Worm (Caenorhabditis elegans) whole organism, mixed stage, embryonic: Measurements from ENCODE around the gene T02C1.1.
A peak's percentile ranks its signal among the peaks of the same experiment; 100 is the strongest.

Experiments
- bed-3 ChIP-seq: fragments of 200-800 bp; sonication (Bioruptor generic); optimal IDR thresholded peaks from 3 replicates; lab custom pipeline; 2018; ENCODE audit warnings: mild to moderate bottlenecking, missing genetic modification characterization, moderate library complexity, missing compliant biosample characterization
- ceh-39 ChIP-seq: fragments of 150-350 bp; optimal IDR thresholded peaks from 2 replicates; lab custom pipeline; 2014; ENCODE audit warnings: missing biosample characterization, missing genetic modification characterization
- ceh-43 ChIP-seq: fragments of 200-800 bp; sonication (Bioruptor generic); optimal IDR thresholded peaks from 2 replicates; lab custom pipeline; 2018; ENCODE audit warnings: mild to moderate bottlenecking, missing genetic modification characterization, moderate library complexity, missing compliant biosample characterization
- ceh-83 ChIP-seq: fragments of 200-800 bp; sonication (Bioruptor generic); optimal IDR thresholded peaks from 2 replicates; lab custom pipeline; 2018; ENCODE audit warnings: mild to moderate bottlenecking, missing genetic modification characterization, missing compliant biosample characterization
- ces-1 ChIP-seq: fragments of 150-350 bp; optimal IDR thresholded peaks from 2 replicates; lab custom pipeline; 2014; ENCODE audit warnings: missing biosample characterization, missing genetic modification reagents, missing genetic modification characterization
- elt-1 ChIP-seq: sonication (generic microtip); optimal IDR thresholded peaks from 2 replicates; lab custom pipeline; 2017; ENCODE audit warnings: missing genetic modification characterization, mild to moderate bottlenecking, missing compliant biosample characterization, antibody characterized with exemption, moderate library complexity, borderline replicate concordance; ENCODE audit not compliant: insufficient read depth
- elt-3 ChIP-seq: fragments of 150-350 bp; optimal IDR thresholded peaks from 2 replicates; lab custom pipeline; 2014; ENCODE audit warnings: missing biosample characterization, missing genetic modification characterization
- flh-1 ChIP-seq: fragments of 200-800 bp; sonication (Bioruptor generic); optimal IDR thresholded peaks from 2 replicates; lab custom pipeline; 2018; ENCODE audit warnings: mild to moderate bottlenecking, missing genetic modification characterization, moderate library complexity, missing compliant biosample characterization
- hlh-1 ChIP-seq: fragments of 150-350 bp; optimal IDR thresholded peaks from 2 replicates; lab custom pipeline; 2014; ENCODE audit warnings: missing biosample characterization, missing genetic modification reagents, missing genetic modification characterization
- lin-13 ChIP-seq: fragments of 150-350 bp; optimal IDR thresholded peaks from 2 replicates; lab custom pipeline; 2014; ENCODE audit warnings: missing biosample characterization, missing genetic modification characterization
- lin-32 ChIP-seq: fragments of 200-800 bp; sonication (Bioruptor generic); optimal IDR thresholded peaks from 2 replicates; lab custom pipeline; 2018; ENCODE audit warnings: mild to moderate bottlenecking, missing genetic modification characterization, missing compliant biosample characterization
- mep-1 ChIP-seq: fragments of 150-350 bp; optimal IDR thresholded peaks from 2 replicates; lab custom pipeline; 2017; ENCODE audit warnings: missing biosample characterization, missing genetic modification reagents, missing genetic modification characterization, inconsistent platforms
- mls-2 ChIP-seq: sonication (generic microtip); optimal IDR thresholded peaks from 2 replicates; lab custom pipeline; 2016; ENCODE audit warnings: mild to moderate bottlenecking, missing genetic modification characterization, moderate library complexity, missing compliant biosample characterization
- nhr-12 ChIP-seq: fragments of 150-350 bp; optimal IDR thresholded peaks from 2 replicates; lab custom pipeline; 2014; ENCODE audit warnings: missing biosample characterization, missing genetic modification characterization
- nhr-2 ChIP-seq: fragments of 150-350 bp; optimal IDR thresholded peaks from 2 replicates; lab custom pipeline; 2014; ENCODE audit warnings: missing biosample characterization, missing genetic modification characterization
- nhr-237 ChIP-seq: fragments of 150-350 bp; optimal IDR thresholded peaks from 2 replicates; lab custom pipeline; 2014; ENCODE audit warnings: missing biosample characterization, missing genetic modification characterization
- nhr-76 ChIP-seq: sonication (generic microtip); optimal IDR thresholded peaks from 2 replicates; lab custom pipeline; 2017; ENCODE audit warnings: missing biosample characterization, missing genetic modification characterization
- sem-2 ChIP-seq: fragments of 200-800 bp; sonication (Bioruptor generic); optimal IDR thresholded peaks from 2 replicates; lab custom pipeline; 2018; ENCODE audit warnings: mild to moderate bottlenecking, missing genetic modification characterization, missing compliant biosample characterization
- sptf-1 ChIP-seq: sonication (generic microtip); optimal IDR thresholded peaks from 2 replicates; lab custom pipeline; 2017; ENCODE audit warnings: mild to moderate bottlenecking, missing genetic modification characterization, moderate library complexity, missing compliant biosample characterization
- tbx-8 ChIP-seq: fragments of 200-800 bp; sonication (Bioruptor generic); optimal IDR thresholded peaks from 2 replicates; lab custom pipeline; 2018; ENCODE audit warnings: mild to moderate bottlenecking, missing genetic modification characterization, moderate library complexity, missing compliant biosample characterization
- unc-120 ChIP-seq: sonication (generic microtip); optimal IDR thresholded peaks from 2 replicates; lab custom pipeline; 2017; ENCODE audit warnings: missing genetic modification characterization, missing compliant biosample characterization; ENCODE audit not compliant: poor library complexity, severe bottlenecking
- unc-39 ChIP-seq: fragments of 150-350 bp; optimal IDR thresholded peaks from 2 replicates; lab custom pipeline; 2014; ENCODE audit warnings: missing biosample characterization, missing genetic modification characterization
- unc-62 ChIP-seq: fragments of 150-350 bp; optimal IDR thresholded peaks from 2 replicates; lab custom pipeline; 2014; ENCODE audit warnings: missing biosample characterization, missing genetic modification reagents, missing genetic modification characterization
- zip-8 ChIP-seq: fragments of 150-350 bp; optimal IDR thresholded peaks from 2 replicates; lab custom pipeline; 2014; ENCODE audit warnings: missing biosample characterization, missing genetic modification characterization

The T02C1.1 gene

DNA sequence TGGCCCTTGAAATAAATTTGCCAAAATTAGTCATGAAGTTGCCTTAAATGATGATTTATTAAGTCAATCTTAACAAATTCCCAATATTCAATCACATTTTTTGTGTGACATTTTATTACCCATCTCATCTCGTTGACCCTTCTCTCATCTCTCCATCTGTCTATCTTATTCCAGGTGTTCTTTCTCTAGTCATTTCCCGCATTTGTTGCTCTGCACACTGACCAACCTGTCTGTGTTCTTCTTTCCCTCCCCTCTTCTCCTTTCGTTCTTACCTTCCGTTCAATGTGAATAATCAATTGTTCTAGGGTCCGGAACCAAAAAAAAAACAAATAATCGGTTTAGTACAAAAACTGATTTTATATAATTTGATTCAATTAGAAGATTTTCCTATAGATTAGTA is at the start of gene T02C1.1:
Gene T02C1.1, plus strand, starts transcription at position 305 of the 400 bp plus-strand sequence.
- no peak for TF ChIP-seq unc-120 (tag; lab: Kevin White, UChicago)
- TF ChIP-seq nhr-2 (tag; lab: Kevin White, UChicago): peak; percentile 62
- peak; percentile 4 for TF ChIP-seq hlh-1 (tag; lab: Kevin White, UChicago)

DNA sequence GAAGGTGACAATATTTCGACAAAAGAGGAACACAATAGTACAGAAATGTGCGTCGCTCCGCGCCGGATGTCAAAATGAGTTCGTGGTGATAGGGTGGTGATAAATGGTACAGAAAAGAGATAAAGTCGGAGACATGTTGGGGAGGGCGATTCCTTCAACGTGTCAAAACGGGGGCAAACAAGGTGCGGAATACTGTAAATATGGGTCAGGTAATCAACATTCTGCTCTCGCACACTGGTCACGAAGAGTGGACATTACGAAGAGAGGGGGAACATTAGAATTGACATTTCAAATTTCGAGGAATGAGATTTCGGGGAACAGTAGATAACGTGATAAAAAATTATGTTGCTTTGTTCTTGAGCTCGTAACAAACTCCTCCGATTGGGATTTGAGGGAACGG is 47.7 kb upstream of the T02C1.1 start, which contains the start of gene ZC84.6:
Gene ZC84.6, minus strand, starts transcription at position 101 of the 400 bp plus-strand sequence.
- TF ChIP-seq elt-3 (tag; lab: Kevin White, UChicago) (no peak), elt-1 (tag; lab: Kevin White, UChicago) (no peak), nhr-76 (no peak), ceh-39 (tag; lab: Kevin White, UChicago) (no peak), unc-120 (tag; lab: Kevin White, UChicago) (no peak), bed-3 (GFP tag; lab: Kevin White, UChicago) (no peak)

DNA sequence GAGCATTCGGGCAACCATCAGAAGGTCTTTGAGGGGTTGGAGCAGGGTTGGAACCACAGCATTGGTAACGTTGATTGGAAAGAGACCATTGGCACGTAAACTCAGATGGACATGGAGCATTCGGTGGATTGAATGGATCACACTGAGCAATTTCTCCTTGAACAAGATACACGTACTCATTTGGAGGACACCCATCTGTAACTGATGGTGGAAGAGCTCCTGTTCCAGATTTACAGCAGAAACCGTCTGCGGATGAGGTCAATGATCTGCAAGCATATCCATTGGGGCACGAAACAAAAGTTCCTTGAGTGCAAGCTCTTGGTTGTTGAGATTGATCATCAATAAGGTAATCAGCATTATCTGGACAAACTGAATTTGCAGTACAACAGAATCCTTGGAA is 45.3 kb upstream of the T02C1.1 start:
- no peak for TF ChIP-seq mls-2 (tag; lab: Kevin White, UChicago)
- no peak for TF ChIP-seq ceh-39 (tag; lab: Kevin White, UChicago)
- no peak for TF ChIP-seq tbx-8 (GFP tag; lab: Kevin White, UChicago)
- no peak for TF ChIP-seq ceh-43 (GFP tag; lab: Kevin White, UChicago)
- TF ChIP-seq flh-1: no peak
- no peak for TF ChIP-seq elt-3 (tag; lab: Kevin White, UChicago)
- TF ChIP-seq unc-39: no peak
- no peak for TF ChIP-seq unc-62
- TF ChIP-seq sptf-1 (tag; lab: Kevin White, UChicago): no peak
- TF ChIP-seq ces-1 (GFP tag; lab: Kevin White, UChicago): no peak
- TF ChIP-seq nhr-237: no peak
- TF ChIP-seq sem-2 (GFP tag; lab: Kevin White, UChicago): no peak
- no peak for TF ChIP-seq nhr-2 (tag; lab: Kevin White, UChicago)
- no peak for TF ChIP-seq lin-13 (tag; lab: Kevin White, UChicago)
- no peak for TF ChIP-seq bed-3 (GFP tag; lab: Kevin White, UChicago)
- no peak for TF ChIP-seq nhr-76
- no peak for TF ChIP-seq lin-32 (GFP tag; lab: Kevin White, UChicago)
- no peak for TF ChIP-seq zip-8 (tag; lab: Kevin White, UChicago)

DNA sequence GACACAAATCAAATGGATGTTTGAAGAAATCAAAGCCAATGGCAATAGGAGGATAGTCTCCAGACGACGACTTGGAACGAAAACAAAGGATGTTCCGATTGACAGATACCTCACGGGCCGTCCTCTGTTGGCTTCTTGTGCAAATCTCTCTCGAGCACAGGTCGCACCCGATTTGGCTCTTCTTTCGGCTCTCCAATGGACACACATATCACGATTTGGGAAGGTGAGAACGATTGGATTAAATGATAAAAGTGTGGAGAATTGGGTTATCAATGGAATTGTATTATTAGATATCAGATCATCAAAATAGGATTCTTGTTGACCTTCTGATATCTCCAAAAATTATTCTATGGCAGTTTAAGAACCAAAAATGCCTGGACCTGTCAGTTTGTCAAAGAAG is 41.1 kb upstream of the T02C1.1 start, which contains the start of gene ZC84.1:
Gene ZC84.1, minus strand, starts transcription at position 101 of the 400 bp plus-strand sequence.
- TF ChIP-seq elt-3 (tag; lab: Kevin White, UChicago) (no peak), nhr-2 (tag; lab: Kevin White, UChicago) (no peak)
- TF ChIP-seq, all 35 proteins: peak for 0

DNA sequence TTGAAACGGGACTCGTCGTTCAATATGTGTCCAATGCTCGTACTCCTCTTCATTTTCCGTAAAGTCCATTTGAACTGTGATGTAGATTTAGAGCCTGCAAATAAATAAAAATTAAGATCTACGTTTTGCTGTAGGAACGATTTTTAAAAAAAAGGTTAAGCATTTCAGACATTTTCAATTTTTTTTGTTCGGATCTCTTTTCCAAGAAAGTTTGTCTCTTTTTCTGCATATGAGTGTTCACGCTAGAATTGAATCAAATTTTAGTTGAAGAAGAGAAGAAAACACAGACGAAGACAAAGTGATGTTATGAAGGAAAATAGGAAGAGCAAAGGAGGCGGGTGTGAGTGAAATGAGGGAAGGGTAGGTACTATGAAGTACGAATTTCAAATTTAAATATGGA is 32.0 kb upstream of the T02C1.1 start, which contains the start of gene npr-29:
Gene npr-29, minus strand, starts transcription at position 101 of the 400 bp plus-strand sequence.
- TF ChIP-seq sptf-1 (tag; lab: Kevin White, UChicago) (no peak), bed-3 (GFP tag; lab: Kevin White, UChicago) (no peak), ceh-43 (GFP tag; lab: Kevin White, UChicago) (no peak), elt-3 (tag; lab: Kevin White, UChicago) (no peak)

DNA sequence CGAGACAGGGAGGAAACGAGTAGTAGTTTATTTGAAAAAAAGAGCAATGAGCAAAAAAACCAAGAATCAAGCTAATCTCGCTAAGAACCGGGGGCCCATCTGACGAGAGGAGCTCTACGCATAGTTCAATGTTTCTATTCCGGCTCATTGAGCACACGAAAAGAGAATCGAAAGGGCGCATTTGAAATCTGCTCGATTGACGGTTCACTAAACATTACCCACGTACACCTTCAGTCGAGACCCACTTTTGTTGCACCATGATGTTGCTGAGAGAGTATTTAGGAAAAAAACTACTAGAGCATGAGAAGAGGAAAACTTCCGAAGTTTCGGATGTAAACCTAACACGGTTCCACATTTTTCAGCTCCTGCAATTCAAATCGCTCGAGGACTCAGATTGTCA is 22.3 kb upstream of the T02C1.1 start:
- no peak for TF ChIP-seq nhr-12 (tag; lab: Kevin White, UChicago)
- no peak for TF ChIP-seq sem-2 (GFP tag; lab: Kevin White, UChicago)
- TF ChIP-seq ceh-83 (GFP tag; lab: Kevin White, UChicago): peak; percentile 68
- TF ChIP-seq lin-13 (tag; lab: Kevin White, UChicago): no peak
- TF ChIP-seq, all 35 proteins: peak for 1

DNA sequence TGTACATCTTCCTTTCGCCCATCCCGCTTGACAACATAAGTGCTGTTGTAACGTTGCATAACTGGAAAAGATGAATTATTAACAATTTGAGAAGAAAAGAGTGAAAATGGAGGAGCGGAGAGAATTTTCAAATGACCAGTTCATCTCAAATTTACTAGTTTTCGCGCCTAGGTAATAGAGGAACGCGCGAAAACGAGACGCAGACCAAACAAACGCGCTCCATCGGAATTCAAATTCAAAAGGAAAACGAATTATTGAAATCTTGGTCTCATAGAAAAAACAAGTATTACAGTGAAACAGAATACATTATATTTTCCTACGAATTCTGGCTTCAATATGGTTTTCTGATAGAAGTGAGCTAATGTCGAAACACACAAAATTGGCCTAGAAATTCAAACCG is 19.1 kb upstream of the T02C1.1 start:
- TF ChIP-seq lin-13 (tag; lab: Kevin White, UChicago) (peak; percentile 10), mep-1 (tag; lab: Kevin White, UChicago) (peak; percentile 24), ceh-39 (tag; lab: Kevin White, UChicago) (no peak)
